Worm (Caenorhabditis elegans) whole organism, L3 larva: ENCODE results near the gene C13F10.7.

ENCODE experiments used
- R02D3.7 ChIP-seq: fragments of 150-350 bp; optimal IDR thresholded peaks from 2 replicates; lab custom pipeline; 2014; ENCODE audit warnings: missing biosample characterization, missing genetic modification characterization
- ZK546.5 ChIP-seq: sonication (generic microtip); optimal IDR thresholded peaks from 2 replicates; lab custom pipeline; 2017; ENCODE audit warnings: missing biosample characterization, missing genetic modification characterization
- aly-2 ChIP-seq: fragments of 150-350 bp; optimal IDR thresholded peaks from 2 replicates; lab custom pipeline; 2014; ENCODE audit warnings: missing biosample characterization, missing genetic modification characterization
- ama-1 ChIP-seq: fragments of 150-350 bp; optimal IDR thresholded peaks from 2 replicates; lab custom pipeline; 2018
- ceh-16 ChIP-seq: sonication (generic microtip); optimal IDR thresholded peaks from 2 replicates; lab custom pipeline; 2017; ENCODE audit warnings: missing biosample characterization, missing genetic modification characterization
- ceh-28 ChIP-seq: fragments of 150-350 bp; optimal IDR thresholded peaks from 2 replicates; lab custom pipeline; 2014; ENCODE audit warnings: missing biosample characterization, missing genetic modification reagents, missing genetic modification characterization
- ceh-82 ChIP-seq: fragments of 150-350 bp; optimal IDR thresholded peaks from 2 replicates; lab custom pipeline; 2014; ENCODE audit warnings: missing biosample characterization, missing genetic modification characterization
- ceh-9 ChIP-seq: sonication (generic microtip); optimal IDR thresholded peaks from 2 replicates; lab custom pipeline; 2018; ENCODE audit warnings: missing biosample characterization, missing genetic modification characterization
- daf-12 ChIP-seq: fragments of 150-350 bp; optimal IDR thresholded peaks from 2 replicates; lab custom pipeline; 2014; ENCODE audit warnings: missing biosample characterization, missing genetic modification reagents, missing genetic modification characterization
- egl-27 ChIP-seq: sonication (generic microtip); optimal IDR thresholded peaks from 4 replicates; lab custom pipeline; 2017; ENCODE audit warnings: missing biosample characterization, missing genetic modification reagents, missing genetic modification characterization
- egl-5 ChIP-seq: fragments of 150-350 bp; optimal IDR thresholded peaks from 2 replicates; lab custom pipeline; 2017; ENCODE audit warnings: missing biosample characterization, missing genetic modification reagents, missing genetic modification characterization, inconsistent platforms
- elt-1 ChIP-seq: fragments of 150-350 bp; optimal IDR thresholded peaks from 2 replicates; lab custom pipeline; 2014; ENCODE audit warnings: missing biosample characterization, missing genetic modification characterization
- elt-2 ChIP-seq: sonication (generic microtip); optimal IDR thresholded peaks from 2 replicates; lab custom pipeline; 2016; ENCODE audit warnings: missing genetic modification reagents, mild to moderate bottlenecking, missing genetic modification characterization, missing compliant biosample characterization
- elt-3 ChIP-seq, 3 experiments: fragments of 150-350 bp in 1 of 3; sonication (generic microtip) in 2 of 3; optimal IDR thresholded peaks; 2 replicates in 2 of 3; 4 replicates in 1 of 3; lab custom pipeline; 2014 to 2017; ENCODE audit warnings: missing biosample characterization in 3 of 3, missing genetic modification characterization in 3 of 3
- fkh-10 ChIP-seq: sonication (generic microtip); optimal IDR thresholded peaks from 2 replicates; lab custom pipeline; 2017; ENCODE audit warnings: missing biosample characterization, missing genetic modification reagents, missing genetic modification characterization
- fkh-2 ChIP-seq: fragments of 150-350 bp; optimal IDR thresholded peaks from 2 replicates; lab custom pipeline; 2014; ENCODE audit warnings: missing biosample characterization, missing genetic modification reagents, missing genetic modification characterization
- fos-1 ChIP-seq: fragments of 150-350 bp; optimal IDR thresholded peaks from 2 replicates; lab custom pipeline; 2014; ENCODE audit warnings: missing biosample characterization, missing genetic modification characterization
- hmg-11 ChIP-seq: sonication (generic microtip); optimal IDR thresholded peaks from 2 replicates; lab custom pipeline; 2016; ENCODE audit warnings: missing genetic modification characterization, missing compliant biosample characterization
- jun-1 ChIP-seq: fragments of 150-350 bp; optimal IDR thresholded peaks from 2 replicates; lab custom pipeline; 2014; ENCODE audit warnings: missing biosample characterization, missing genetic modification reagents, missing genetic modification characterization
- lin-15B ChIP-seq: fragments of 150-350 bp; optimal IDR thresholded peaks from 2 replicates; lab custom pipeline; 2014; ENCODE audit warnings: missing biosample characterization, missing genetic modification characterization
- lin-39 ChIP-seq: fragments of 150-350 bp; optimal IDR thresholded peaks from 2 replicates; lab custom pipeline; 2018; ENCODE audit warnings: missing biosample characterization, missing genetic modification reagents, missing genetic modification characterization
- lsy-12 ChIP-seq: sonication (generic microtip); optimal IDR thresholded peaks from 2 replicates; lab custom pipeline; 2016; ENCODE audit warnings: mild to moderate bottlenecking, missing genetic modification characterization, missing compliant biosample characterization
- mml-1 ChIP-seq: fragments of 150-350 bp; sonication (generic microtip); optimal IDR thresholded peaks from 3 replicates; lab custom pipeline; 2014; ENCODE audit warnings: missing biosample characterization, missing genetic modification characterization
- nfya-1 ChIP-seq: sonication (generic microtip); optimal IDR thresholded peaks from 2 replicates; lab custom pipeline; 2017; ENCODE audit warnings: missing genetic modification characterization, mild to moderate bottlenecking, missing compliant biosample characterization, antibody characterized with exemption, moderate library complexity; ENCODE audit not compliant: insufficient read depth
- nhr-11 ChIP-seq: fragments of 150-350 bp; optimal IDR thresholded peaks from 2 replicates; lab custom pipeline; 2014; ENCODE audit warnings: missing biosample characterization, missing genetic modification characterization
- nhr-12 ChIP-seq: fragments of 150-350 bp; optimal IDR thresholded peaks from 2 replicates; lab custom pipeline; 2014; ENCODE audit warnings: missing biosample characterization, missing genetic modification characterization
- nhr-23 ChIP-seq: fragments of 150-350 bp; optimal IDR thresholded peaks from 2 replicates; lab custom pipeline; 2014; ENCODE audit warnings: missing biosample characterization, missing genetic modification reagents, missing genetic modification characterization
- nhr-237 ChIP-seq: fragments of 150-350 bp; optimal IDR thresholded peaks from 2 replicates; lab custom pipeline; 2014; ENCODE audit warnings: missing biosample characterization, missing genetic modification characterization
- nhr-25 ChIP-seq: sonication (generic microtip); optimal IDR thresholded peaks from 2 replicates; lab custom pipeline; 2017; ENCODE audit warnings: missing biosample characterization, missing genetic modification characterization
- nhr-28 ChIP-seq: fragments of 150-350 bp; optimal IDR thresholded peaks from 2 replicates; lab custom pipeline; 2014; ENCODE audit warnings: missing biosample characterization, missing genetic modification characterization
- nhr-43 ChIP-seq: sonication (generic microtip); optimal IDR thresholded peaks from 2 replicates; lab custom pipeline; 2016; ENCODE audit warnings: mild to moderate bottlenecking, missing genetic modification characterization, missing compliant biosample characterization; ENCODE audit not compliant: poor library complexity, severe bottlenecking
- nhr-67 ChIP-seq: fragments of 150-350 bp; optimal IDR thresholded peaks from 2 replicates; lab custom pipeline; 2014; ENCODE audit warnings: missing biosample characterization, missing genetic modification characterization
- nhr-76 ChIP-seq: fragments of 150-350 bp; sonication (generic microtip); optimal IDR thresholded peaks from 5 replicates; lab custom pipeline; 2014; ENCODE audit warnings: missing biosample characterization, missing genetic modification characterization
- nhr-77 ChIP-seq: fragments of 150-350 bp; optimal IDR thresholded peaks from 2 replicates; lab custom pipeline; 2014; ENCODE audit warnings: missing biosample characterization, missing genetic modification characterization
- pha-4 ChIP-seq: fragments of 150-350 bp; optimal IDR thresholded peaks from 2 replicates; lab custom pipeline; 2014; ENCODE audit warnings: missing biosample characterization, missing genetic modification reagents, missing genetic modification characterization
- pqm-1 ChIP-seq: fragments of 150-350 bp; optimal IDR thresholded peaks from 2 replicates; lab custom pipeline; 2017; ENCODE audit warnings: missing biosample characterization, missing genetic modification characterization, inconsistent platforms
- sea-2 ChIP-seq: fragments of 150-350 bp; sonication (generic microtip); optimal IDR thresholded peaks from 4 replicates; lab custom pipeline; 2014; ENCODE audit warnings: missing biosample characterization, missing genetic modification reagents, missing genetic modification characterization
- skn-1 ChIP-seq: fragments of 150-350 bp; optimal IDR thresholded peaks from 2 replicates; lab custom pipeline; 2014; ENCODE audit warnings: missing biosample characterization, missing genetic modification characterization
- snpc-4 ChIP-seq: fragments of 150-350 bp; optimal IDR thresholded peaks from 2 replicates; lab custom pipeline; 2014; ENCODE audit warnings: missing biosample characterization, missing genetic modification characterization
- tbx-2 ChIP-seq: sonication (generic microtip); optimal IDR thresholded peaks from 2 replicates; lab custom pipeline; 2016; ENCODE audit warnings: mild to moderate bottlenecking, missing genetic modification characterization, missing compliant biosample characterization
- unc-39 ChIP-seq: sonication (generic microtip); optimal IDR thresholded peaks from 4 replicates; lab custom pipeline; 2017; ENCODE audit warnings: missing biosample characterization, missing genetic modification characterization
- unc-62 ChIP-seq: fragments of 150-350 bp; sonication (generic microtip); optimal IDR thresholded peaks from 4 replicates; lab custom pipeline; 2014; ENCODE audit warnings: missing biosample characterization, missing genetic modification reagents, missing genetic modification characterization
- zag-1 ChIP-seq: fragments of 150-350 bp; optimal IDR thresholded peaks from 2 replicates; lab custom pipeline; 2014; ENCODE audit warnings: missing biosample characterization, missing genetic modification characterization
- ztf-11 ChIP-seq: fragments of 150-350 bp; optimal IDR thresholded peaks from 2 replicates; lab custom pipeline; 2014; ENCODE audit warnings: missing biosample characterization, missing genetic modification characterization
- ztf-4 ChIP-seq: fragments of 150-350 bp; optimal IDR thresholded peaks from 2 replicates; lab custom pipeline; 2014; ENCODE audit warnings: missing biosample characterization, missing genetic modification characterization

C13F10.7 gene

ce11 chrV:7198403-7198802 lies 24.6 kb downstream of the C13F10.7 start:
- no peak for TF ChIP-seq zag-1
- TF ChIP-seq elt-1 (tag; lab: Kevin White, UChicago): no peak
- TF ChIP-seq ZK546.5: no peak
- peak; percentile 18 for TF ChIP-seq skn-1 (tag; lab: Kevin White, UChicago)
- no peak for TF ChIP-seq nfya-1 (tag; lab: Kevin White, UChicago)
- TF ChIP-seq pha-4 (tag; lab: Kevin White, UChicago): peak; percentile 52
- TF ChIP-seq nhr-43 (tag; lab: Kevin White, UChicago): peak; percentile 19
- peak; percentile 58 for TF ChIP-seq pqm-1 (tag; lab: Kevin White, UChicago)
- TF ChIP-seq aly-2 (tag; lab: Kevin White, UChicago): peak; percentile 4
- no peak for TF ChIP-seq tbx-2 (tag; lab: Kevin White, UChicago)
- TF ChIP-seq jun-1 (tag; lab: Kevin White, UChicago): peak; percentile 24
- peak; percentile 85 for TF ChIP-seq elt-2 (tag; lab: Kevin White, UChicago)
- TF ChIP-seq ama-1 (lab: Kevin White, UChicago): peak; percentile 91
- no peak for TF ChIP-seq ceh-16 (tag; lab: Kevin White, UChicago)
- TF ChIP-seq nhr-23 (tag; lab: Kevin White, UChicago): peak; percentile 5

ce11 chrV:7197036-7197435 lies 26.0 kb downstream of the C13F10.7 start:
- TF ChIP-seq nhr-25: no peak
- no peak for TF ChIP-seq pha-4 (tag; lab: Kevin White, UChicago)
- TF ChIP-seq lin-15B (tag; lab: Kevin White, UChicago): no peak
- no peak for TF ChIP-seq ceh-16 (tag; lab: Kevin White, UChicago)
- no peak for TF ChIP-seq elt-3 (tag; optimal IDR thresholded peaks at IDR 0.05; lab: Kevin White, UChicago)
- no peak for TF ChIP-seq nhr-11
- TF ChIP-seq pqm-1 (tag; lab: Kevin White, UChicago): no peak
- no peak for TF ChIP-seq elt-1 (tag; lab: Kevin White, UChicago)
- no peak for TF ChIP-seq unc-62 (GFP tag; lab: Kevin White, UChicago)

- TF ChIP-seq nhr-77 (tag; lab: Kevin White, UChicago) (no peak), nhr-11 (no peak), ama-1 (lab: Kevin White, UChicago) (peak; percentile 78), fkh-10 (GFP tag; lab: Kevin White, UChicago) (peak; percentile 8), unc-39 (tag; lab: Kevin White, UChicago) (no peak), tbx-2 (tag; lab: Kevin White, UChicago) (peak; percentile 45), elt-1 (tag; lab: Kevin White, UChicago) (peak; percentile 59), R02D3.7 (peak; percentile 71), ZK546.5 (peak; percentile 16), elt-3 (tag; optimal IDR thresholded peaks at IDR 0.05; lab: Kevin White, UChicago) (no peak), nfya-1 (tag; lab: Kevin White, UChicago) (peak; percentile 95), lin-39 (tag; lab: Kevin White, UChicago) (peak; percentile 97), nhr-12 (tag; lab: Kevin White, UChicago) (no peak), elt-2 (tag; lab: Kevin White, UChicago) (peak; percentile 89), ceh-28 (tag; lab: Kevin White, UChicago) (peak; percentile 64), jun-1 (tag; lab: Kevin White, UChicago) (peak; percentile 94), sea-2 (no peak), egl-27 (tag; lab: Kevin White, UChicago) (peak; percentile 46), pqm-1 (tag; lab: Kevin White, UChicago) (peak; percentile 75), nhr-25 (peak; percentile 96), hmg-11 (tag; lab: Kevin White, UChicago) (peak; percentile 82), nhr-237 (no peak), ztf-11 (tag; lab: Kevin White, UChicago) (no peak), nhr-23 (tag; lab: Kevin White, UChicago) (peak; percentile 96), lsy-12 (tag; lab: Kevin White, UChicago) (peak; percentile 67), nhr-76 (no peak), skn-1 (tag; lab: Kevin White, UChicago) (peak; percentile 90), fkh-2 (tag; lab: Kevin White, UChicago) (no peak), ztf-4 (tag; lab: Kevin White, UChicago) (peak; percentile 32), nhr-28 (no peak), snpc-4 (tag; lab: Kevin White, UChicago) (peak; percentile 82), fos-1 (tag; lab: Kevin White, UChicago) (no peak), lin-15B (tag; lab: Kevin White, UChicago) (peak; percentile 92), aly-2 (tag; lab: Kevin White, UChicago) (no peak), pha-4 (tag; lab: Kevin White, UChicago) (peak; percentile 89), nhr-43 (tag; lab: Kevin White, UChicago) (peak; percentile 86), ceh-9 (no peak), ceh-16 (tag; lab: Kevin White, UChicago) (no peak), nhr-67 (tag; lab: Kevin White, UChicago) (no peak), ceh-82 (tag; lab: Kevin White, UChicago) (peak; percentile 2), mml-1 (tag; lab: Kevin White, UChicago) (no peak), egl-5 (tag; lab: Kevin White, UChicago) (peak; percentile 87), zag-1 (no peak), unc-62 (GFP tag; lab: Kevin White, UChicago) (no peak), daf-12 (tag; lab: Kevin White, UChicago) (no peak)
Measured at ce11 chrV:7196498-7196966, 26.5 kb downstream of the C13F10.7 start, which contains the start of gene F09G2.2. F09G2.2 (plus strand) TSS chrV:7196916.
